Worm (Caenorhabditis elegans) whole organism, L1 larva: ENCODE data around the gene srsx-6.

Experiments used
- dsc-1 ChIP-seq: sonication (generic microtip); optimal IDR thresholded peaks from 2 replicates; lab custom pipeline; 2016; ENCODE audit warnings: mild to moderate bottlenecking, missing genetic modification characterization, missing compliant biosample characterization
- fkh-4 ChIP-seq: sonication (generic microtip); optimal IDR thresholded peaks from 2 replicates; lab custom pipeline; 2016; ENCODE audit warnings: missing compliant biosample characterization, missing genetic modification characterization, borderline replicate concordance
- fkh-8 ChIP-seq: sonication (generic microtip); optimal IDR thresholded peaks from 2 replicates; lab custom pipeline; 2016; ENCODE audit warnings: mild to moderate bottlenecking, missing genetic modification characterization, missing compliant biosample characterization
- nhr-71 ChIP-seq: sonication (generic microtip); optimal IDR thresholded peaks from 2 replicates; lab custom pipeline; 2016; ENCODE audit warnings: mild to moderate bottlenecking, missing genetic modification characterization, moderate library complexity, missing compliant biosample characterization
- sox-4 ChIP-seq: sonication (generic microtip); optimal IDR thresholded peaks from 2 replicates; lab custom pipeline; 2016; ENCODE audit warnings: missing genetic modification characterization, missing compliant biosample characterization

srsx-6 gene

ce11 chrV:7971376-7971775, 44.5 kb downstream of the srsx-6 start:
- TF ChIP-seq nhr-71 (tag; lab: Kevin White, UChicago) (peak; percentile 8), sox-4 (tag; lab: Kevin White, UChicago) (peak; percentile 12), fkh-4 (tag; lab: Kevin White, UChicago) (no peak), dsc-1 (tag; lab: Kevin White, UChicago) (peak; percentile 8), fkh-8 (tag; lab: Kevin White, UChicago) (peak; percentile 69)
